Fruit fly (Drosophila melanogaster) whole organism, wandering third instar larva: ENCODE data around the gene armi.

Source experiments
- Abd-B ChIP-seq: fragments of >200 bp; optimal IDR thresholded peaks from 2 replicates; lab custom pipeline; 2017; ENCODE audit warnings: missing biosample characterization, missing genetic modification characterization
- CG32264 ChIP-seq: fragments of 200-800 bp; sonication (Bioruptor generic); optimal IDR thresholded peaks from 2 replicates; lab custom pipeline; 2016; ENCODE audit warnings: missing biosample characterization, missing genetic modification characterization
- CG9705 ChIP-seq: fragments of 200-800 bp; sonication (Bioruptor generic); optimal IDR thresholded peaks from 2 replicates; lab custom pipeline; 2018; ENCODE audit warnings: missing biosample characterization, mild to moderate bottlenecking, missing genetic modification characterization
- CrebA ChIP-seq: fragments of 200-800 bp; sonication (Bioruptor generic); optimal IDR thresholded peaks from 2 replicates; lab custom pipeline; 2016; ENCODE audit warnings: missing biosample characterization, mild to moderate bottlenecking, missing genetic modification characterization, borderline replicate concordance
- Dfd ChIP-seq: fragments of >200 bp; optimal IDR thresholded peaks from 2 replicates; lab custom pipeline; 2017; ENCODE audit warnings: missing biosample characterization, missing genetic modification characterization
- Dif ChIP-seq: fragments of 200-275, 200-300 bp; sonication (Bioruptor generic); optimal IDR thresholded peaks from 2 replicates; lab custom pipeline; 2018; ENCODE audit warnings: missing biosample characterization, missing genetic modification characterization; ENCODE audit not compliant: partially characterized antibody
- HLH106 ChIP-seq: fragments of 200-800 bp; optimal IDR thresholded peaks from 3 replicates; lab custom pipeline; 2019; ENCODE audit warnings: missing biosample characterization, mild to moderate bottlenecking, missing genetic modification characterization, moderate library complexity
- Hnf4 ChIP-seq: fragments of 200-800 bp; sonication (Bioruptor generic); optimal IDR thresholded peaks from 2 replicates; lab custom pipeline; 2016; ENCODE audit warnings: missing biosample characterization, mild to moderate bottlenecking, missing genetic modification characterization
- Hr78 ChIP-seq: fragments of >200 bp; optimal IDR thresholded peaks from 2 replicates; lab custom pipeline; 2017; ENCODE audit warnings: missing biosample characterization, missing genetic modification characterization
- Hr83 ChIP-seq: fragments of 200-300 bp; sonication (Bioruptor generic); optimal IDR thresholded peaks from 2 replicates; lab custom pipeline; 2016; ENCODE audit warnings: missing biosample characterization, mild to moderate bottlenecking, missing genetic modification characterization, moderate library complexity; ENCODE audit not compliant: poor library complexity, severe bottlenecking
- Jra ChIP-seq: sonication (Bioruptor generic); optimal IDR thresholded peaks from 2 replicates; lab custom pipeline; 2016; ENCODE audit warnings: missing biosample characterization, missing genetic modification characterization
- N ChIP-seq: fragments of >200 bp; optimal IDR thresholded peaks from 2 replicates; lab custom pipeline; 2018; ENCODE audit warnings: missing biosample characterization, missing external identifiers, missing genetic modification characterization
- OdsH ChIP-seq: fragments of 200-800 bp; sonication (Bioruptor generic); optimal IDR thresholded peaks from 2 replicates; lab custom pipeline; 2016; ENCODE audit warnings: missing biosample characterization, mild to moderate bottlenecking, missing genetic modification characterization
- Rel ChIP-seq, 2 experiments: fragments of 200-800 bp; sonication (Bioruptor generic) in 1 of 2; optimal IDR thresholded peaks; 2 replicates in 1 of 2; 3 replicates in 1 of 2; lab custom pipeline; 2016 to 2019; ENCODE audit warnings: mild to moderate bottlenecking in 2 of 2, missing biosample characterization in 2 of 2, missing genetic modification characterization in 2 of 2, moderate library complexity in 1 of 2
- br ChIP-seq: fragments of 200-800 bp; sonication (Bioruptor generic); optimal IDR thresholded peaks from 2 replicates; lab custom pipeline; 2016; ENCODE audit warnings: missing biosample characterization, missing genetic modification characterization
- brk ChIP-seq: fragments of 200-800 bp; sonication (Bioruptor generic); optimal IDR thresholded peaks from 2 replicates; lab custom pipeline; 2016; ENCODE audit warnings: missing biosample characterization, mild to moderate bottlenecking, missing genetic modification characterization
- dl ChIP-seq, 2 experiments: fragments of 175-275, 200-275 bp in 1 of 2; fragments of 200-275 bp in 1 of 2; sonication (Bioruptor generic); optimal IDR thresholded peaks; lab custom pipeline; 2018; ENCODE audit warnings: mild to moderate bottlenecking in 2 of 2, missing biosample characterization in 2 of 2, missing genetic modification characterization in 2 of 2, moderate library complexity in 2 of 2; ENCODE audit not compliant: partially characterized antibody in 2 of 2, insufficient read depth in 1 of 2
- dsf ChIP-seq: sonication (Bioruptor generic); optimal IDR thresholded peaks from 2 replicates; lab custom pipeline; 2016; ENCODE audit warnings: missing biosample characterization, missing genetic modification characterization, borderline replicate concordance
- ey ChIP-seq: fragments of 200-800 bp; sonication (Bioruptor generic); optimal IDR thresholded peaks from 2 replicates; lab custom pipeline; 2016; ENCODE audit warnings: missing biosample characterization, missing genetic modification characterization
- fru ChIP-seq: fragments of 200-800 bp; sonication (Bioruptor generic); optimal IDR thresholded peaks from 3 replicates; lab custom pipeline; 2016; ENCODE audit warnings: missing biosample characterization, mild to moderate bottlenecking, missing genetic modification characterization
- h ChIP-seq: fragments of 200-800 bp; sonication (Bioruptor generic); optimal IDR thresholded peaks from 3 replicates; lab custom pipeline; 2016; ENCODE audit warnings: missing biosample characterization, mild to moderate bottlenecking, missing genetic modification characterization
- jim ChIP-seq: fragments of 175-275, 200-325 bp; sonication (Bioruptor generic); optimal IDR thresholded peaks from 2 replicates; lab custom pipeline; 2016; ENCODE audit warnings: missing biosample characterization, mild to moderate bottlenecking, missing genetic modification characterization
- lola ChIP-seq: fragments of >200 bp; optimal IDR thresholded peaks from 2 replicates; lab custom pipeline; 2017; ENCODE audit warnings: missing biosample characterization, missing genetic modification characterization
- pan ChIP-seq: fragments of >200 bp; optimal IDR thresholded peaks from 2 replicates; lab custom pipeline; 2017
- psq ChIP-seq: fragments of 200-800 bp; sonication (Bioruptor generic); optimal IDR thresholded peaks from 3 replicates; lab custom pipeline; 2017; ENCODE audit warnings: missing biosample characterization, mild to moderate bottlenecking, missing genetic modification characterization, moderate library complexity
- rgr ChIP-seq: fragments of 200-800 bp; sonication (Bioruptor generic); optimal IDR thresholded peaks from 3 replicates; lab custom pipeline; 2016; ENCODE audit warnings: missing biosample characterization, mild to moderate bottlenecking, missing genetic modification characterization
- sage ChIP-seq: fragments of 200-800 bp; sonication (Bioruptor generic); optimal IDR thresholded peaks from 2 replicates; lab custom pipeline; 2016; ENCODE audit warnings: missing biosample characterization, mild to moderate bottlenecking, missing genetic modification characterization
- sv ChIP-seq: fragments of 200-800 bp; sonication (Bioruptor generic); optimal IDR thresholded peaks from 3 replicates; lab custom pipeline; 2016; ENCODE audit warnings: missing biosample characterization, missing genetic modification characterization
- tai ChIP-seq: sonication (Bioruptor generic); optimal IDR thresholded peaks from 2 replicates; lab custom pipeline; 2016; ENCODE audit warnings: missing biosample characterization, missing genetic modification characterization
- usp ChIP-seq: fragments of >200 bp; optimal IDR thresholded peaks from 2 replicates; lab custom pipeline; 2017; ENCODE audit warnings: missing biosample characterization, missing genetic modification characterization

armi gene

dm6 chr3L:3461119-3461518 is at the start of gene armi, which contains the start of gene CG46463:
Gene armi, plus strand, starts transcription at chr3L:3461317.
Gene CG46463, plus strand, starts transcription at chr3L:3461315.
- TF ChIP-seq fru (GFP tag; lab: Kevin White, UChicago) = no peak
- no peak for TF ChIP-seq psq (GFP tag; lab: Kevin White, UChicago)
- no peak for TF ChIP-seq CG32264 (GFP tag; lab: Kevin White, UChicago)
- TF ChIP-seq Jra = no peak
- TF ChIP-seq ey = no peak
- no peak for TF ChIP-seq CG9705
- no peak for TF ChIP-seq sv (GFP tag; lab: Kevin White, UChicago)
- no peak for TF ChIP-seq br (GFP tag; lab: Kevin White, UChicago)
- TF ChIP-seq, all 38 proteins: peak for 0

dm6 chr3L:3411699-3412098 is 49.4 kb upstream of the armi start:
- TF ChIP-seq sv (GFP tag; lab: Kevin White, UChicago) (no peak), Hnf4 (GFP tag; lab: Kevin White, UChicago) (no peak), Rel (GFP tag; optimal IDR thresholded peaks at IDR 0.05; lab: Kevin White, UChicago) (no peak), Rel (tag; optimal IDR thresholded peaks at IDR 0.05; lab: Kevin White, UChicago) (no peak), Abd-B (GFP tag; lab: Kevin White, UChicago) (no peak), dl (GFP tag; optimal IDR thresholded peaks at IDR 0.05; lab: Kevin White, UChicago; ENCODE audit: insufficient read depth in 1 of 2, partially characterized antibody in 2 of 2) (no peak), pan (lab: Kevin White, UChicago) (no peak), lola (no peak), Hr83 (GFP tag; lab: Kevin White, UChicago) (no peak), CG32264 (GFP tag; lab: Kevin White, UChicago) (no peak), usp (GFP tag; lab: Kevin White, UChicago) (no peak)

dm6 chr3L:3414796-3415568 is 46.1 kb upstream of the armi start:
- TF ChIP-seq Hr83 (GFP tag; lab: Kevin White, UChicago) (no peak), OdsH (GFP tag; lab: Kevin White, UChicago) (no peak), tai (GFP tag; lab: Kevin White, UChicago) (peak; percentile 54)
- TF ChIP-seq, all 38 proteins: peak for 1

- TF ChIP-seq Dfd (GFP tag; lab: Kevin White, UChicago) (no peak), sv (GFP tag; lab: Kevin White, UChicago) (no peak), Jra (no peak), Dif (GFP tag; lab: Kevin White, UChicago) (no peak), psq (GFP tag; lab: Kevin White, UChicago) (no peak), HLH106 (tag; lab: Kevin White, UChicago) (no peak), Hr83 (GFP tag; lab: Kevin White, UChicago) (no peak), jim (no peak), dsf (GFP tag; lab: Kevin White, UChicago) (no peak), pan (lab: Kevin White, UChicago) (no peak), Hr78 (GFP tag; lab: Kevin White, UChicago) (no peak), br (GFP tag; lab: Kevin White, UChicago) (no peak), Abd-B (GFP tag; lab: Kevin White, UChicago) (no peak), tai (GFP tag; lab: Kevin White, UChicago) (no peak)
- TF ChIP-seq, all 38 proteins: peak for 0
These were observed 45.4 kb upstream of the armi start for dm6 chr3L:3415633-3416198.

dm6 chr3L:3417120-3417519 is 44.0 kb upstream of the armi start:
- TF ChIP-seq rgr (GFP tag; lab: Kevin White, UChicago) = peak; percentile 26
- no peak for TF ChIP-seq tai (GFP tag; lab: Kevin White, UChicago)
- TF ChIP-seq ey = no peak
- peak; percentile 49 for TF ChIP-seq CrebA
- no peak for TF ChIP-seq CG9705
- TF ChIP-seq brk (GFP tag; lab: Kevin White, UChicago) = peak; percentile 26
- peak; percentile 13 for TF ChIP-seq h
- peak; percentile 13 for TF ChIP-seq Hr78 (GFP tag; lab: Kevin White, UChicago)
- no peak for TF ChIP-seq Rel (GFP tag; optimal IDR thresholded peaks at IDR 0.05; lab: Kevin White, UChicago)
- TF ChIP-seq Rel (tag; optimal IDR thresholded peaks at IDR 0.05; lab: Kevin White, UChicago) = peak; percentile 36
- TF ChIP-seq Hr83 (GFP tag; lab: Kevin White, UChicago) = peak; percentile 34
- peak; percentile 64 for TF ChIP-seq N
- TF ChIP-seq sage (GFP tag; lab: Kevin White, UChicago) = peak; percentile 57
